Fruit fly (Drosophila melanogaster) whole organism, embryonic: ENCODE results near the gene jet.

Source experiments
- Antp ChIP-seq: fragments of 200-800 bp; sonication (Bioruptor generic); optimal IDR thresholded peaks from 3 replicates; lab custom pipeline; 2016; ENCODE audit warnings: missing biosample characterization, missing genetic modification characterization
- Asciz ChIP-seq: fragments of 200-800 bp; sonication (Bioruptor generic); optimal IDR thresholded peaks from 2 replicates; lab custom pipeline; 2017; ENCODE audit warnings: missing biosample characterization, mild to moderate bottlenecking, missing genetic modification characterization, missing genetic modification reagents
- BtbVII ChIP-seq: fragments of 200-800 bp; sonication (Bioruptor generic); optimal IDR thresholded peaks from 3 replicates; lab custom pipeline; 2017; ENCODE audit warnings: missing biosample characterization, mild to moderate bottlenecking, missing genetic modification characterization
- CG11560 ChIP-seq: fragments of 200-800 bp; sonication (Bioruptor generic); IDR thresholded peaks from 3 replicates; pipeline ENCODE4 v1.3.6; 2022; ENCODE audit warnings: missing biosample characterization, missing genetic modification characterization
- CG11695 ChIP-seq: fragments of 200-800 bp; sonication (Bioruptor generic); IDR thresholded peaks from 3 replicates; pipeline ENCODE4 v1.3.6; 2022; ENCODE audit warnings: missing biosample characterization, missing genetic modification characterization
- CG12769 ChIP-seq: fragments of 200-800 bp; sonication (Bioruptor generic); optimal IDR thresholded peaks from 2 replicates; lab custom pipeline; 2019; ENCODE audit warnings: missing biosample characterization, mild to moderate bottlenecking, missing genetic modification characterization, moderate library complexity
- CG13296 ChIP-seq: fragments of 200-800 bp; sonication (Bioruptor generic); optimal IDR thresholded peaks from 3 replicates; lab custom pipeline; 2018; ENCODE audit warnings: missing biosample characterization, mild to moderate bottlenecking, missing genetic modification characterization
- CG15073 ChIP-seq: fragments of 200-800 bp; sonication (Bioruptor generic); optimal IDR thresholded peaks from 2 replicates; lab custom pipeline; 2016; ENCODE audit warnings: missing biosample characterization, missing genetic modification characterization
- CG17568 ChIP-seq: fragments of 200-800 bp; sonication (Bioruptor generic); optimal IDR thresholded peaks from 2 replicates; lab custom pipeline; 2018; ENCODE audit warnings: missing biosample characterization, mild to moderate bottlenecking, missing genetic modification characterization, moderate library complexity
- CG18011 ChIP-seq: fragments of 200-800 bp; sonication (Bioruptor generic); optimal IDR thresholded peaks from 2 replicates; lab custom pipeline; 2017; ENCODE audit warnings: missing biosample characterization, missing genetic modification characterization, mild to moderate bottlenecking, moderate library complexity, missing genotype
- CG2129 ChIP-seq: fragments of 200-800 bp; sonication (Bioruptor generic); IDR thresholded peaks from 2 replicates; pipeline ENCODE4 v1.3.6; 2022; ENCODE audit warnings: missing biosample characterization, missing genetic modification characterization; ENCODE audit not compliant: partially characterized antibody
- CG3163 ChIP-seq: fragments of 200-800 bp; sonication (Bioruptor generic); optimal IDR thresholded peaks from 3 replicates; lab custom pipeline; 2016; ENCODE audit warnings: missing biosample characterization, missing genetic modification characterization
- CG4424 ChIP-seq: fragments of 200-800 bp; sonication (Bioruptor generic); optimal IDR thresholded peaks from 3 replicates; lab custom pipeline; 2016; ENCODE audit warnings: missing biosample characterization, missing genetic modification characterization
- CG4730 ChIP-seq: fragments of 200-800 bp; sonication (Bioruptor generic); IDR thresholded peaks from 2 replicates; pipeline ENCODE4 v1.3.6; 2022; ENCODE audit warnings: missing biosample characterization, missing genetic modification characterization
- CG4820 ChIP-seq: fragments of 200-800 bp; sonication (Bioruptor generic); optimal IDR thresholded peaks from 3 replicates; lab custom pipeline; 2016; ENCODE audit warnings: missing biosample characterization, missing genetic modification characterization
- CG7556 ChIP-seq: fragments of 200-800 bp; sonication (Bioruptor generic); optimal IDR thresholded peaks from 2 replicates; lab custom pipeline; 2017; ENCODE audit warnings: missing biosample characterization, mild to moderate bottlenecking, missing genetic modification characterization
- CG7745 ChIP-seq: fragments of 200-800 bp; sonication (Bioruptor generic); optimal IDR thresholded peaks from 2 replicates; lab custom pipeline; 2018; ENCODE audit warnings: missing biosample characterization, mild to moderate bottlenecking, missing genetic modification characterization, moderate library complexity
- CG9727 ChIP-seq: fragments of 200-800 bp; sonication (Bioruptor generic); optimal IDR thresholded peaks from 3 replicates; lab custom pipeline; 2017; ENCODE audit warnings: missing biosample characterization, mild to moderate bottlenecking, missing genetic modification characterization
- CG9932 ChIP-seq: fragments of 200-800 bp; sonication (Bioruptor generic); IDR thresholded peaks from 2 replicates; pipeline ENCODE4 v1.3.6; 2022; ENCODE audit warnings: missing biosample characterization, missing genetic modification characterization
- Dll ChIP-seq: fragments of 200-800 bp; sonication (Bioruptor generic); IDR thresholded peaks from 4 replicates; pipeline ENCODE4 v1.3.6; 2022; ENCODE audit warnings: missing biosample characterization, missing genetic modification characterization; ENCODE audit not compliant: partially characterized antibody
- Doc2 ChIP-seq: fragments of 200-800 bp; sonication (Bioruptor generic); IDR thresholded peaks from 2 replicates; pipeline ENCODE4 v1.3.6; 2022; ENCODE audit warnings: missing biosample characterization, missing genetic modification characterization
- Ets65A ChIP-seq: fragments of 200-800 bp; sonication (Bioruptor generic); peaks from one replicate; lab custom pipeline; 2016; ENCODE audit warnings: missing biosample characterization, missing genetic modification characterization
- HLH3B ChIP-seq: fragments of 200-800 bp; sonication (Bioruptor generic); IDR thresholded peaks from 2 replicates; pipeline ENCODE4 v1.3.6; 2022; ENCODE audit warnings: missing biosample characterization, missing genetic modification characterization
- HLH4C ChIP-seq: fragments of 200-800 bp; sonication (Bioruptor generic); IDR thresholded peaks from 3 replicates; pipeline ENCODE4 v1.3.6; 2022; ENCODE audit warnings: missing biosample characterization, missing genetic modification characterization; ENCODE audit not compliant: partially characterized antibody
- Med ChIP-seq: fragments of 200-800 bp; sonication (Bioruptor generic); peaks from one replicate; lab custom pipeline; 2016; ENCODE audit warnings: missing biosample characterization, missing genetic modification characterization, mild to moderate bottlenecking, inconsistent platforms, moderate library complexity
- Myb ChIP-seq: fragments of 200-800 bp; sonication (Bioruptor generic); optimal IDR thresholded peaks from 2 replicates; lab custom pipeline; 2016; ENCODE audit warnings: missing biosample characterization, missing genetic modification characterization
- Neu2 ChIP-seq: fragments of 200-800 bp; sonication (Bioruptor generic); optimal IDR thresholded peaks from 3 replicates; lab custom pipeline; 2016; ENCODE audit warnings: missing biosample characterization, missing genetic modification characterization, borderline replicate concordance
- Nf-YA ChIP-seq: fragments of 200-800 bp; sonication (Bioruptor generic); IDR thresholded peaks from 2 replicates; pipeline ENCODE4 v1.3.6; 2022; ENCODE audit warnings: missing biosample characterization, missing genetic modification characterization
- Trl ChIP-seq, 3 experiments: fragments of >200 bp in 2 of 3; fragments of 200-800 bp in 1 of 3; sonication (Bioruptor generic) in 1 of 3; optimal IDR thresholded peaks; 2 replicates in 1 of 3; 3 replicates in 2 of 3; lab custom pipeline; 2016 to 2017; ENCODE audit warnings: missing biosample characterization in 1 of 3, missing genetic modification characterization in 1 of 3
- amos ChIP-seq: fragments of 200-800 bp; sonication (Bioruptor generic); IDR thresholded peaks from 2 replicates; pipeline ENCODE4 v1.3.6; 2022; ENCODE audit warnings: missing biosample characterization, missing genetic modification characterization; ENCODE audit not compliant: partially characterized antibody
- chm ChIP-seq: fragments of 200-800 bp; sonication (Bioruptor generic); IDR thresholded peaks from 2 replicates; pipeline ENCODE4 v1.3.6; 2022; ENCODE audit warnings: missing biosample characterization, missing genetic modification characterization
- crol ChIP-seq: fragments of 200-800 bp; sonication (Bioruptor generic); IDR thresholded peaks from 2 replicates; pipeline ENCODE4 v1.3.6; 2022; ENCODE audit warnings: missing biosample characterization, missing genetic modification characterization
- exex ChIP-seq: fragments of 200-800 bp; sonication (Bioruptor generic); optimal IDR thresholded peaks from 4 replicates; lab custom pipeline; 2018; ENCODE audit warnings: missing biosample characterization, mild to moderate bottlenecking, missing genetic modification characterization, moderate library complexity
- fd64A ChIP-seq: fragments of 200-800 bp; sonication (Bioruptor generic); optimal IDR thresholded peaks from 3 replicates; lab custom pipeline; 2018; ENCODE audit warnings: missing biosample characterization, mild to moderate bottlenecking, missing genetic modification characterization
- gfzf ChIP-seq: fragments of 200-800 bp; sonication (Bioruptor generic); optimal IDR thresholded peaks from 2 replicates; lab custom pipeline; 2016; ENCODE audit warnings: missing biosample characterization, mild to moderate bottlenecking, missing genetic modification characterization, moderate library complexity
- grau ChIP-seq: fragments of 200-800 bp; optimal IDR thresholded peaks from 3 replicates; lab custom pipeline; 2019; ENCODE audit warnings: missing biosample characterization, mild to moderate bottlenecking, missing genetic modification characterization, moderate library complexity
- hbn ChIP-seq: fragments of 200-800 bp; sonication (Bioruptor generic); IDR thresholded peaks from 2 replicates; pipeline ENCODE4 v1.3.6; 2022; ENCODE audit warnings: missing biosample characterization, missing genetic modification characterization; ENCODE audit not compliant: partially characterized antibody
- klu ChIP-seq: fragments of 200-800 bp; sonication (Bioruptor generic); IDR thresholded peaks from 2 replicates; pipeline ENCODE4 v1.3.6; 2022; ENCODE audit warnings: missing biosample characterization, missing genetic modification characterization
- lov ChIP-seq, 2 experiments: fragments of 200-800 bp in 1 of 2; fragments of >200 bp in 1 of 2; sonication (Bioruptor generic) in 1 of 2; IDR thresholded peaks in 1 of 2; optimal IDR thresholded peaks in 1 of 2; 2 replicates in 1 of 2; 3 replicates in 1 of 2; pipeline versions ENCODE4 v1.3.6 to Lab custom; 2017 to 2022; ENCODE audit warnings: missing biosample characterization in 1 of 2, missing genetic modification characterization in 1 of 2
- nerfin-1 ChIP-seq: fragments of 200-800 bp; sonication (Bioruptor generic); optimal IDR thresholded peaks from 3 replicates; lab custom pipeline; 2019; ENCODE audit warnings: missing biosample characterization, mild to moderate bottlenecking, missing genetic modification characterization, moderate library complexity
- nom ChIP-seq: fragments of 200-800 bp; sonication (Bioruptor generic); optimal IDR thresholded peaks from 2 replicates; lab custom pipeline; 2017; ENCODE audit warnings: missing biosample characterization, missing genetic modification characterization, mild to moderate bottlenecking, moderate library complexity, missing genetic modification reagents
- onecut ChIP-seq: fragments of 200-800 bp; sonication (Bioruptor generic); IDR thresholded peaks from 2 replicates; pipeline ENCODE4 v1.3.6; 2022; ENCODE audit warnings: missing biosample characterization, missing genetic modification characterization
- ro ChIP-seq: fragments of 200-800 bp; sonication (Bioruptor generic); IDR thresholded peaks from 2 replicates; pipeline ENCODE4 v1.3.6; 2022; ENCODE audit warnings: missing biosample characterization, missing genetic modification characterization
- scrt ChIP-seq: fragments of 200-800 bp; sonication (Bioruptor generic); optimal IDR thresholded peaks from 2 replicates; lab custom pipeline; 2018; ENCODE audit warnings: missing biosample characterization, mild to moderate bottlenecking, missing genetic modification characterization, moderate library complexity
- ssp ChIP-seq: fragments of 200-800 bp; sonication (Bioruptor generic); IDR thresholded peaks from 2 replicates; pipeline ENCODE4 v1.3.6; 2022; ENCODE audit warnings: missing biosample characterization, missing genetic modification characterization
- stc ChIP-seq: fragments of 200-800 bp; sonication (Bioruptor generic); IDR thresholded peaks from 2 replicates; pipeline ENCODE4 v1.3.6; 2022; ENCODE audit warnings: missing biosample characterization, missing genetic modification characterization
- tio ChIP-seq: fragments of 200-800 bp; sonication (Bioruptor generic); optimal IDR thresholded peaks from 2 replicates; lab custom pipeline; 2017; ENCODE audit warnings: missing biosample characterization, missing genetic modification characterization, inconsistent platforms
- trh ChIP-seq: fragments of 200-800 bp; sonication (Bioruptor generic); optimal IDR thresholded peaks from 2 replicates; lab custom pipeline; 2016; ENCODE audit warnings: missing biosample characterization, missing genetic modification characterization
- unc-4 ChIP-seq: fragments of 200-800 bp; sonication (Bioruptor generic); IDR thresholded peaks from 2 replicates; pipeline ENCODE4 v1.3.6; 2022; ENCODE audit warnings: missing biosample characterization, missing genetic modification characterization; ENCODE audit not compliant: partially characterized antibody

The jet gene

DNA sequence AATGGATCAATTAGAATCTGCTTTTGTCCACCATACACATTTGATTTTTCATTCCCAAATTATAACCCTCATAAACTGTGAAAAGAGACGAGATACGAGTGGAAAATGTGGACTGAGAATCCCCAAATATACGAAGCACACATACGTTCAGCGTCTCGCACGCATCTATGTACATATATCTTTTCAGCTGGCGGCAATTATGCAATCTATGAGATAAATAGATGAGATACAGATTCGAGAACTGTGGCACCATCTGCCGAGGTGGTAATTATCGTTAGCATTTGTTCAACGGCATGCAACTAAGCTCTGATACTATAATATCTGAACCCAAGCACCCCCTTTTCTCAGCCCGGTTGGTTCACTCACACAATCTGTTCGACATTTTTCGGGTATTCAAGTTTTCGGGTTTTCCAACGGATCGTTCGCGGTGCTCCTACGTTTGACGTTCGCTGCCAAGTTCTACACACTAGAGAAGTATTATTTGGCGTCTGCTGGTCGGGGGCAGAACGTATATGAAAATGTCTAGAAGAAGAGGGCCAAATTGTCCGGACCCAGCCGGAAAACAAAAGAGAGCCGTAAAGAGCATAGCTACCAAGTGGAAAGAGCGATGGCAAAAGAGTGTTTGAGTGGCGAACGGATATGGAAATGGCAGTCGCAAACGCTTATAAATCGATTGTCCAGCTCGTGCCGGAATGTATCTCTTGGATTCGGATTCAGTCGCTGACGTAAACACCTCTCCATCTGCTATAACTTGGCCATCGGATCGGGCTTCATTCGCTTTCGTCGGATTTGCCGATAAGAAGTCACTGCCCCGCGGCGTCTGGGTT, 45.6 kb upstream of the jet start (continued):
- TF ChIP-seq unc-4 (GFP tag; lab: Robert Waterston, UW) (no peak), fd64A (GFP tag; lab: Kevin White, UChicago) (no peak), CG15073 (GFP tag; lab: Kevin White, UChicago) (no peak), hbn (GFP tag; lab: Robert Waterston, UW) (no peak; the same call in 1 of the 2 replicates), CG11695 (GFP tag; lab: Robert Waterston, UW) (no peak), Doc2 (GFP tag; lab: Robert Waterston, UW) (no peak), Trl (optimal IDR thresholded peaks at IDR 0.05; lab: Kevin White, UChicago) (peak; percentile 52 to 77), Trl (GFP tag; optimal IDR thresholded peaks at IDR 0.05; lab: Kevin White, UChicago) (no peak), tio (GFP tag; lab: Kevin White, UChicago) (no peak), CG13296 (GFP tag; lab: Kevin White, UChicago) (peak; percentile 11), CG9727 (GFP tag; lab: Kevin White, UChicago) (no peak), grau (tag; lab: Kevin White, UChicago) (no peak), Neu2 (GFP tag; lab: Kevin White, UChicago) (no peak), nerfin-1 (tag; lab: Kevin White, UChicago) (no peak), gfzf (GFP tag; lab: Kevin White, UChicago) (no peak), HLH4C (GFP tag; lab: Robert Waterston, UW) (no peak), CG17568 (GFP tag; lab: Kevin White, UChicago) (no peak), ssp (no peak), CG7556 (GFP tag; lab: Kevin White, UChicago) (no peak), CG7745 (tag; lab: Kevin White, UChicago) (no peak), Myb (GFP tag; lab: Kevin White, UChicago) (no peak), BtbVII (GFP tag; lab: Kevin White, UChicago) (no peak), CG3163 (peak; percentile 93), amos (GFP tag; lab: Robert Waterston, UW) (no peak), crol (GFP tag; lab: Robert Waterston, UW) (no peak), exex (tag; lab: Kevin White, UChicago) (no peak), klu (GFP tag; lab: Robert Waterston, UW) (no peak), Dll (no peak), CG4424 (no peak), Antp (GFP tag; lab: Kevin White, UChicago) (no peak), ro (GFP tag; lab: Robert Waterston, UW) (no peak), CG2129 (no peak), CG4820 (GFP tag; lab: Kevin White, UChicago) (no peak), CG12769 (peak; percentile 66)

DNA sequence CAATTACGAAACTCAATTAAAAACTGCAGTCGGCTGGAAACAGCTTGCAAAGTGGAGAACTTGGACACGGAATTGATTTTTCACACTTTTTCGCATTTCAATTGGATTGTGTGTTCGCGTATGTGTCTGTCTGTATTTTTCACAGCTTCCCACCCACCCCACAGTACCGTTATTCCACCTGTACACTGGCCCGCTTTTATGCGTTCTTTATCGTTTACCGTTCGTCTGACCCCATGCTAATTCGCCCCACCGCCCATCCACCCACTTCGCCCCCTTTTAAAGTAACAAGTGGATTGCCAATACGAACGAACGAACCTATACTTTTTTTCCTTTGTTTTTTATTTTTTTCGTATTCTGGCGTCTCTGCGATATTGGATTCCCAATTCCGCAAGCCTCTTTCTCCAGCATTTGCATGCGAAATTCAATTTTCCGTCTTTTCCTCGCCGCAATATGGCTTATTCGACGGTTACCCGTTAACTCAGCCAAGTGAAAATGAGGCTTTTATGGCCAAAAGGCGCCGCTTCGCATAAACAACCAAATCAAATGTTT, 32.6 kb upstream of the jet start:
- no peak for TF ChIP-seq Nf-YA (GFP tag; lab: Robert Waterston, UW)
- TF ChIP-seq scrt, result peak; percentile 58
- TF ChIP-seq CG18011 (GFP tag; lab: Kevin White, UChicago), result no peak
- TF ChIP-seq trh, result no peak
- peak; percentile 78 for TF ChIP-seq Med (GFP tag; lab: Kevin White, UChicago)
- no peak for TF ChIP-seq lov (optimal IDR thresholded peaks at IDR 0.05; lab: Kevin White, UChicago)
- TF ChIP-seq lov (GFP tag; IDR thresholded peaks at IDR 0.05; lab: Robert Waterston, UW), result 0 out of 3 replicates have a peak, but pooled peaks have one; percentile 42
- TF ChIP-seq chm (GFP tag; lab: Robert Waterston, UW), result no peak
- TF ChIP-seq onecut (GFP tag; lab: Robert Waterston, UW), result peak; percentile 60
- no peak for TF ChIP-seq nom (GFP tag; lab: Kevin White, UChicago)
- no peak for TF ChIP-seq stc (GFP tag; lab: Robert Waterston, UW)
- TF ChIP-seq HLH3B, result no peak
- TF ChIP-seq Ets65A (GFP tag; lab: Kevin White, UChicago), result peak; percentile 88
- no peak for TF ChIP-seq CG9932 (GFP tag; lab: Robert Waterston, UW)
- TF ChIP-seq CG11560 (tag; lab: Robert Waterston, UW), result no peak
- no peak for TF ChIP-seq Asciz
- TF ChIP-seq CG4730 (GFP tag; lab: Robert Waterston, UW), result no peak
